Fruit fly (Drosophila melanogaster): Measurements from ENCODE around the gene kirre.

DNA sequence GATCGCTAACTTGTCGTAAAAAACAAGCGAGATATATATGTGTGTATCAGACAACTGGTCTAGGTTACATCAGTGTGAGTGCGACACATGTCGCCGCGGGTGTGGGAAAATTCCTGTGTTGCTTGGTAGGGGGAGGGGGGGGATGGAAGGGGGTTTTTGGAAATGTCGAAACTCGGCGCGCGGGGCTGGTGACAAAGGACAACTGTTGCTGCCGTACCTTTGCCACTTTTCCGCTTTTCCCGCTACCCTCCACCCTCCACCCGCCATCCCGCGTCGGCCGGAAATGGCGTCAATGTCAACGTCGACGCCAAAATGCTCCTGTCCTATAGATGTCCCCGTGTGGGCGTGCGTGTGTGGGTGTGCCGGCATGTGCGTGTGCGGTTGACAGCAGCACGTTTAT, 62.8 kb downstream of the kirre start:
- TF ChIP-seq psq (optimal IDR thresholded peaks at IDR 0.05) (no peak), insv (optimal IDR thresholded peaks at IDR 0.05) (no peak), Myc (optimal IDR thresholded peaks at IDR 0.05) (no peak)
